Fruit fly (Drosophila melanogaster): Measurements from ENCODE around the gene Set8.

The Set8 gene

dm6 chr3R:14283754-14284421 lies 31.9 kb upstream of the Set8 start (continued):
- TF ChIP-seq Lhr (GFP tag; optimal IDR thresholded peaks at IDR 0.05) (peak; percentile 94), CHES-1-like (GFP tag; optimal IDR thresholded peaks at IDR 0.05) (peak; percentile 93), Fer1 (GFP tag; optimal IDR thresholded peaks at IDR 0.05) (peak; percentile 98), Hr39 (optimal IDR thresholded peaks at IDR 0.05) (no peak), peb (GFP tag; IDR thresholded peaks at IDR 0.05) (no peak), CG2889 (GFP tag; IDR thresholded peaks at IDR 0.05) (no peak), CG31365 (tag; optimal IDR thresholded peaks at IDR 0.05) (peak; percentile 90), CG10543 (GFP tag; optimal IDR thresholded peaks at IDR 0.05) (peak; percentile 92), CG12155 (GFP tag; optimal IDR thresholded peaks at IDR 0.05) (peak; percentile 97), Sox100B (GFP tag; optimal IDR thresholded peaks at IDR 0.05) (peak; percentile 98), ci (GFP tag; IDR thresholded peaks at IDR 0.05) (no peak), CG15696 (tag; optimal IDR thresholded peaks at IDR 0.05) (peak; percentile 87), ftz-f1 (GFP tag; optimal IDR thresholded peaks at IDR 0.05) (peak; percentile 49), tin (GFP tag; optimal IDR thresholded peaks at IDR 0.05) (peak; percentile 98), pros (GFP tag; optimal IDR thresholded peaks at IDR 0.05) (peak; percentile 24), Jarid2 (GFP tag; optimal IDR thresholded peaks at IDR 0.05) (peak; percentile 94), CG11247 (GFP tag; IDR thresholded peaks at IDR 0.05) (no peak), CG43689 (GFP tag; IDR thresholded peaks at IDR 0.05) (no peak), CG3726 (GFP tag; IDR thresholded peaks at IDR 0.05) (no peak), usp (GFP tag; optimal IDR thresholded peaks at IDR 0.05) (no peak), CG6175 (GFP tag; IDR thresholded peaks at IDR 0.05) (no peak), ind (GFP tag; optimal IDR thresholded peaks at IDR 0.05) (peak; percentile 98), CTCF (GFP tag; optimal IDR thresholded peaks at IDR 0.05) (peak; percentile 73), salm (tag; optimal IDR thresholded peaks at IDR 0.05) (peak; percentile 98), br (optimal IDR thresholded peaks at IDR 0.05) (no peak), Dek (tag; optimal IDR thresholded peaks at IDR 0.05) (peak; percentile 99), Atf6 (GFP tag; IDR thresholded peaks at IDR 0.05) (no peak), Xrp1 (GFP tag; IDR thresholded peaks at IDR 0.05) (no peak), maf-S (GFP tag; optimal IDR thresholded peaks at IDR 0.05) (peak; percentile 90), Sry-δ (GFP tag; optimal IDR thresholded peaks at IDR 0.05) (peak; percentile 28), exex (tag; optimal IDR thresholded peaks at IDR 0.05) (peak; percentile 75), dmrt11E (tag; optimal IDR thresholded peaks at IDR 0.05) (peak; percentile 97), luna (GFP tag; optimal IDR thresholded peaks at IDR 0.05) (peak; percentile 90), ab (GFP tag; optimal IDR thresholded peaks at IDR 0.05) (peak; percentile 74), az2 (GFP tag; optimal IDR thresholded peaks at IDR 0.05) (peak; percentile 99), CG4617 (GFP tag; optimal IDR thresholded peaks at IDR 0.05; ENCODE audit: borderline replicate concordance) (peak; percentile 98), Lpt (GFP tag; optimal IDR thresholded peaks at IDR 0.05) (no peak), CG4328 (GFP tag; optimal IDR thresholded peaks at IDR 0.05) (peak; percentile 96), CG18764 (GFP tag; optimal IDR thresholded peaks at IDR 0.05) (peak; percentile 97), tgo (GFP tag; IDR thresholded peaks at IDR 0.05) (no peak), nom (GFP tag; optimal IDR thresholded peaks at IDR 0.05) (peak; percentile 60), CG17568 (GFP tag; optimal IDR thresholded peaks at IDR 0.05) (peak; percentile 98), yki (optimal IDR thresholded peaks at IDR 0.05) (peak; percentile 64), ATbp (GFP tag; optimal IDR thresholded peaks at IDR 0.05) (peak; percentile 98), Hsf (GFP tag; optimal IDR thresholded peaks at IDR 0.05) (peak; percentile 99), Med (GFP tag) (peak; percentile 99), CG18599 (GFP tag; optimal IDR thresholded peaks at IDR 0.05) (peak; percentile 98), grau (tag; optimal IDR thresholded peaks at IDR 0.05) (peak; percentile 98), CG2120 (GFP tag; optimal IDR thresholded peaks at IDR 0.05) (peak; percentile 99), slou (GFP tag; optimal IDR thresholded peaks at IDR 0.05) (peak; percentile 95), ham (GFP tag; IDR thresholded peaks at IDR 0.05) (no peak), Adf1 (GFP tag; IDR thresholded peaks at IDR 0.05) (no peak), ken (GFP tag; IDR thresholded peaks at IDR 0.05) (no peak)

Data from whole organism, embryonic.